Worm (Caenorhabditis elegans): ENCODE measurements around the gene glod-4.

Gene glod-4

DNA sequence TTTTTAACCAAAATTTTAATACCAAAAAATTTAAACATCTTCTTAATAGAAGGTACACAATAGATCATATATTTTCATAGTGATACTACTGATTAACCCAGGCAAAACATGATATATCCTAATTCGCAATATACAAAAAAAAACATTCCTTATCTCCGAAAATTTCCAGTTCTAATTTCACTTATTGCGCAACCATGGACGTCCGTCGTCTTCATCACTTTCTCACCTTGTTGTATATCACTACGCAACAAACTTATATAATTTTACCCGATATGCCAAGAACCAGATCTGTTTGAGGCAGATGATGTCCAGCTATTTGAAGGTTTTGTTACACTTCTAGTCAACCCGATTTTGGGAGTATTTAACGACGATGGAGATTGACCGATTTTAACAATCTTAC, 34.4 kb downstream of the glod-4 start, which contains the start of gene R74.2:
Gene R74.2, plus strand, starts transcription at position 316 of the 400 bp plus-strand sequence.
- TF ChIP-seq fax-1 (tag; optimal IDR thresholded peaks at IDR 0.05): no peak
- no peak for TF ChIP-seq fkh-6 (tag; optimal IDR thresholded peaks at IDR 0.05)
- TF ChIP-seq sox-4 (tag; optimal IDR thresholded peaks at IDR 0.05): no peak
- TF ChIP-seq rnt-1 (tag; optimal IDR thresholded peaks at IDR 0.05): no peak
- no peak for TF ChIP-seq hlh-8 (tag; optimal IDR thresholded peaks at IDR 0.05)
- TF ChIP-seq unc-55 (GFP tag; optimal IDR thresholded peaks at IDR 0.05): no peak
- TF ChIP-seq Y22D7AL.16 (tag; optimal IDR thresholded peaks at IDR 0.05): no peak
- TF ChIP-seq unc-3 (GFP tag; conservative IDR thresholded peaks at IDR 0.05): no peak
- no peak for TF ChIP-seq unc-3 (tag; optimal IDR thresholded peaks at IDR 0.05)
- TF ChIP-seq odd-2 (tag; optimal IDR thresholded peaks at IDR 0.05): no peak

DNA sequence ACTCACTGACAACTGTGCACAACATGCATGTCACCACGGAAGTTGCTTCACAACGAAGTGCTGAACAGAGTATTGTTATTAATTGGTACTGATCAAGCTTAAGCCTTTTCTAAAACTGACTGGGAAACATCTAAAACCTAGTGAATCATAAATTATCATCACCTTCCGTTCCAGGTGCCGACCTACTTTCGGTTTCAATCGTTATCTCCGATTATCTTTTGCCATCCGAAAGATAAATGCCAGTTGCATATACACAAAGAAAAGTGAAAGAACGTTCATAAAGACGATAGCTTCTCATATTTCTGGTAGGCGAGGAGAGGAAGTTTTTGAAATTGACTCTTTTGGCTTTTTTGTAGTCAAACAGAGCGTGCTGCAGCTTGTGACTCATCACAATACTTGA, 36.2 kb downstream of the glod-4 start:
- TF ChIP-seq ceh-18 (tag; optimal IDR thresholded peaks at IDR 0.05) (no peak), elt-4 (tag; optimal IDR thresholded peaks at IDR 0.05) (no peak), hlh-13 (GFP tag; optimal IDR thresholded peaks at IDR 0.05) (no peak), unc-86 (tag; optimal IDR thresholded peaks at IDR 0.05) (no peak), ref-2 (tag; optimal IDR thresholded peaks at IDR 0.05) (no peak), dmd-4 (tag; optimal IDR thresholded peaks at IDR 0.05; ENCODE audit: borderline replicate concordance) (no peak), ceh-19 (GFP tag; optimal IDR thresholded peaks at IDR 0.05) (no peak), gmeb-2 (tag; optimal IDR thresholded peaks at IDR 0.05) (no peak), K02D7.2 (tag; optimal IDR thresholded peaks at IDR 0.05) (no peak), fax-1 (tag; optimal IDR thresholded peaks at IDR 0.05) (no peak), nfya-1 (tag; optimal IDR thresholded peaks at IDR 0.05) (no peak), hlh-8 (tag; optimal IDR thresholded peaks at IDR 0.05) (no peak), sox-2 (GFP tag; IDR thresholded peaks at IDR 0.05) (no peak), ceh-31 (tag; optimal IDR thresholded peaks at IDR 0.05) (no peak), npax-4 (tag; optimal IDR thresholded peaks at IDR 0.05) (no peak)

DNA sequence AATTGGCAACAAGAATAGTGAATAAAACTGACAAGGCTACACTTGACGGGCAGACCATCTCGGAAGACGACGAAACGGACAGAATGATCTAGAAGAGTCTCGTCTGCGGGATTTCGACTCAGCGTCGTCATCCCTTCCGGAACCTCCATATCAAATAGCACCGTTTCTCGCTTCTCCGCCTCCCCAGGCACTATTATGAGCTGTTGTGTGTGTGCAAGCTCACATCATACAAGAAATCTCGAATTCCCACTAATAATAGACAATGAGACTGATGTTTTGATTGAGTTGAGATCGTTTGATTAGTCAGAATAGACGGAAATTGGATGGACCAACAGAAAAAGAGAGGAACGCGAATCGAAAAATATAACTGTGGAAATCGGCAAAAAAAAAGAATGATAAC, 36.8 kb downstream of the glod-4 start, which contains the start of gene spp-28:
Gene spp-28, minus strand, starts transcription at position 101 of the 400 bp plus-strand sequence.
- TF ChIP-seq ceh-9 (tag; optimal IDR thresholded peaks at IDR 0.05): no peak
- no peak for TF ChIP-seq ceh-48 (tag; optimal IDR thresholded peaks at IDR 0.05)
- no peak for TF ChIP-seq che-1 (tag; optimal IDR thresholded peaks at IDR 0.05)
- TF ChIP-seq pha-4 (tag; optimal IDR thresholded peaks at IDR 0.05): no peak
- no peak for TF ChIP-seq ceh-24 (tag; optimal IDR thresholded peaks at IDR 0.05)
- TF ChIP-seq ceh-31 (tag; optimal IDR thresholded peaks at IDR 0.05): no peak
- no peak for TF ChIP-seq ceh-22 (tag; optimal IDR thresholded peaks at IDR 0.05)
- TF ChIP-seq unc-55 (GFP tag; optimal IDR thresholded peaks at IDR 0.05): no peak
- TF ChIP-seq lin-11 (tag; optimal IDR thresholded peaks at IDR 0.05): no peak
- TF ChIP-seq K02D7.2 (tag; optimal IDR thresholded peaks at IDR 0.05): no peak
- no peak for TF ChIP-seq pat-9 (tag; optimal IDR thresholded peaks at IDR 0.05)
- no peak for TF ChIP-seq nhr-232 (tag; optimal IDR thresholded peaks at IDR 0.05)
- TF ChIP-seq syd-9 (tag; optimal IDR thresholded peaks at IDR 0.05): no peak
- no peak for TF ChIP-seq F13H6.1 (tag; optimal IDR thresholded peaks at IDR 0.05)
- TF ChIP-seq ceh-6 (GFP tag; optimal IDR thresholded peaks at IDR 0.05): no peak
- TF ChIP-seq fkh-10 (GFP tag; optimal IDR thresholded peaks at IDR 0.05): no peak
- TF ChIP-seq ceh-34 (tag; optimal IDR thresholded peaks at IDR 0.05): no peak

DNA sequence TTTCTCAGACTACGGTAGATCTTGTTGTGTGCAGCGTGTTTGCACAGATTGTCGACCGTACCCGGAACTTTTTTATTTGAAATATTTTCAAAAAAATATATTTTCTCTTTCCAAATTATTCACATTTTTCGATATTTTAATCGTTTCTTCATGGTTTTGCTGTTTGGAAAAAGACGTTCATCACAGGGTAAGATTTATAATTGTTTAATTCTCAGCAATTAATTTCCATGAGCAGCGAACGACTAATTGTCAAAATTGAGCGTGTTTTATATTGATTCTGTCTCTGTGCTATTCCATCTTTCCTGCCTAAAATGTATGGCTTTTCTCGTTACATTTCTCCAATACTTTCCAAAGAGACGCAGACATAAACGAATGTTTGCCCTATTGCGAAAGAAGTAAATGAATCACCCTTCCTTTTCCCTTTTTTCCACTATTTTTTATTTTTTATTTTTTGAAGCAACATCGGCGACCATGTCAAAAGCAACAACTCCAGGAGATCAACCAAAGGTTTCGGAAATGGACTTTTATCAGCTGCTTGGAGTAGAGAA, 37.8 kb downstream of the glod-4 start, which contains the start of gene dnj-16:
Gene dnj-16, plus strand, starts transcription at position 51 of the 548 bp plus-strand sequence.
- TF ChIP-seq unc-42 (tag; optimal IDR thresholded peaks at IDR 0.05): peak; percentile 58
- TF ChIP-seq ceh-9 (tag; optimal IDR thresholded peaks at IDR 0.05): no peak
- peak; percentile 4 for TF ChIP-seq nfya-1 (tag; optimal IDR thresholded peaks at IDR 0.05)
- peak; percentile 26 for TF ChIP-seq unc-55 (GFP tag; optimal IDR thresholded peaks at IDR 0.05)
- peak; percentile 61 for TF ChIP-seq ceh-48 (tag; optimal IDR thresholded peaks at IDR 0.05)
- no peak for TF ChIP-seq K09A11.1 (tag; optimal IDR thresholded peaks at IDR 0.05; ENCODE audit: insufficient read depth)
- TF ChIP-seq unc-3 (GFP tag; conservative IDR thresholded peaks at IDR 0.05): no peak
- TF ChIP-seq unc-3 (tag; optimal IDR thresholded peaks at IDR 0.05): no peak
- TF ChIP-seq ceh-31 (tag; optimal IDR thresholded peaks at IDR 0.05): peak; percentile 52
